Fruit fly (Drosophila melanogaster) whole organism, embryonic: ENCODE results near the gene CSN6.

ENCODE experiments used
- CG10565 ChIP-seq: fragments of 200-800 bp; sonication (Bioruptor generic); optimal IDR thresholded peaks from 3 replicates; lab custom pipeline; 2016; ENCODE audit warnings: missing biosample characterization, mild to moderate bottlenecking, missing genetic modification characterization
- CG11247 ChIP-seq: fragments of 200-800 bp; sonication (Bioruptor generic); IDR thresholded peaks from 2 replicates; pipeline ENCODE4 v1.3.6; 2022; ENCODE audit warnings: missing biosample characterization, missing genetic modification characterization
- CG13287 ChIP-seq: fragments of 200-800 bp; sonication (Bioruptor generic); IDR thresholded peaks from 2 replicates; pipeline ENCODE4 v1.3.6; 2022; ENCODE audit warnings: missing biosample characterization, missing genetic modification characterization; ENCODE audit not compliant: partially characterized antibody
- CG13624 ChIP-seq: fragments of 200-800 bp; sonication (Bioruptor generic); optimal IDR thresholded peaks from 2 replicates; lab custom pipeline; 2016; ENCODE audit warnings: missing biosample characterization, missing genetic modification characterization
- CG13775 ChIP-seq: fragments of 200-800 bp; sonication (Bioruptor generic); optimal IDR thresholded peaks from 3 replicates; lab custom pipeline; 2017; ENCODE audit warnings: missing biosample characterization, mild to moderate bottlenecking, missing genetic modification characterization
- CG1529 ChIP-seq: fragments of 200-800 bp; sonication (Bioruptor generic); optimal IDR thresholded peaks from 3 replicates; lab custom pipeline; 2018; ENCODE audit warnings: missing biosample characterization, missing genetic modification characterization
- CG1832 ChIP-seq: fragments of 200-800 bp; sonication (Bioruptor generic); optimal IDR thresholded peaks from 2 replicates; lab custom pipeline; 2017; ENCODE audit warnings: missing biosample characterization, mild to moderate bottlenecking, missing genetic modification characterization, inconsistent platforms
- CG18619 ChIP-seq: fragments of 200-800 bp; sonication (Bioruptor generic); optimal IDR thresholded peaks from 3 replicates; lab custom pipeline; 2017; ENCODE audit warnings: missing biosample characterization, mild to moderate bottlenecking, missing genetic modification characterization
- CG2678 ChIP-seq: fragments of 200-800 bp; sonication (Bioruptor generic); optimal IDR thresholded peaks from 3 replicates; lab custom pipeline; 2019; ENCODE audit warnings: missing biosample characterization, mild to moderate bottlenecking, missing genetic modification characterization, moderate library complexity
- CG2712 ChIP-seq: fragments of 200-800 bp; optimal IDR thresholded peaks from 3 replicates; lab custom pipeline; 2019; ENCODE audit warnings: missing biosample characterization, mild to moderate bottlenecking, missing genetic modification characterization, moderate library complexity
- CG3065 ChIP-seq: fragments of 200-800 bp; sonication (Bioruptor generic); optimal IDR thresholded peaks from 2 replicates; lab custom pipeline; 2016; ENCODE audit warnings: missing biosample characterization, missing genetic modification characterization
- CG3995 ChIP-seq: fragments of 200-800 bp; sonication (Bioruptor generic); optimal IDR thresholded peaks from 3 replicates; lab custom pipeline; 2016; ENCODE audit warnings: missing biosample characterization, missing genetic modification characterization
- CG4424 ChIP-seq: fragments of 200-800 bp; sonication (Bioruptor generic); optimal IDR thresholded peaks from 3 replicates; lab custom pipeline; 2016; ENCODE audit warnings: missing biosample characterization, missing genetic modification characterization
- CG7786 ChIP-seq: fragments of 200-800 bp; sonication (Bioruptor generic); optimal IDR thresholded peaks from 2 replicates; lab custom pipeline; 2016; ENCODE audit warnings: missing biosample characterization, missing genetic modification characterization
- CG7839 ChIP-seq: fragments of 200-800 bp; sonication (Bioruptor generic); optimal IDR thresholded peaks from 3 replicates; lab custom pipeline; 2018; ENCODE audit warnings: missing biosample characterization, mild to moderate bottlenecking, missing genetic modification characterization, moderate library complexity
- CG9817 ChIP-seq: fragments of 200-800 bp; sonication (Bioruptor generic); optimal IDR thresholded peaks from 2 replicates; lab custom pipeline; 2018; ENCODE audit warnings: missing biosample characterization, mild to moderate bottlenecking, missing genetic modification characterization, moderate library complexity
- Camta ChIP-seq: fragments of 200-800 bp; sonication (Bioruptor generic); optimal IDR thresholded peaks from 2 replicates; lab custom pipeline; 2016; ENCODE audit warnings: missing biosample characterization, missing genetic modification characterization
- Dip2 ChIP-seq: fragments of 200-800 bp; sonication (Bioruptor generic); IDR thresholded peaks from 2 replicates; pipeline ENCODE4 v1.3.6; 2022; ENCODE audit warnings: missing biosample characterization, missing genetic modification characterization
- Fer1 ChIP-seq: fragments of 200-800 bp; sonication (Bioruptor generic); optimal IDR thresholded peaks from 2 replicates; lab custom pipeline; 2017; ENCODE audit warnings: missing biosample characterization, mild to moderate bottlenecking, missing genetic modification characterization
- Hey ChIP-seq: fragments of 200-800 bp; sonication (Bioruptor generic); optimal IDR thresholded peaks from 3 replicates; lab custom pipeline; 2018; ENCODE audit warnings: missing biosample characterization, mild to moderate bottlenecking, missing genetic modification characterization
- Hmr ChIP-seq: fragments of 200-800 bp; sonication (Bioruptor generic); optimal IDR thresholded peaks from 3 replicates; lab custom pipeline; 2017; ENCODE audit warnings: mild to moderate bottlenecking, missing biosample characterization, missing genetic modification reagents, missing genetic modification characterization
- Hmx ChIP-seq: fragments of 200-800 bp; sonication (Bioruptor generic); optimal IDR thresholded peaks from 2 replicates; lab custom pipeline; 2016; ENCODE audit warnings: missing biosample characterization, missing genetic modification characterization
- Hr78 ChIP-seq, 2 experiments: fragments of 200-800 bp in 1 of 2; fragments of >200 bp in 1 of 2; sonication (Bioruptor generic) in 1 of 2; optimal IDR thresholded peaks; 2 replicates each; lab custom pipeline; 2017 to 2019; ENCODE audit warnings: missing biosample characterization in 2 of 2, missing genetic modification characterization in 2 of 2, mild to moderate bottlenecking in 1 of 2, moderate library complexity in 1 of 2
- Lpt ChIP-seq: fragments of >200 bp; optimal IDR thresholded peaks from 2 replicates; lab custom pipeline; 2018; ENCODE audit warnings: missing biosample characterization, missing genetic modification characterization
- NC2β ChIP-seq: fragments of 200-800 bp; sonication (Bioruptor generic); optimal IDR thresholded peaks from 2 replicates; lab custom pipeline; 2016; ENCODE audit warnings: missing biosample characterization, missing genetic modification characterization
- Oli ChIP-seq: fragments of 200-800 bp; sonication (Bioruptor generic); optimal IDR thresholded peaks from 2 replicates; lab custom pipeline; 2018; ENCODE audit warnings: missing biosample characterization, mild to moderate bottlenecking, missing genetic modification characterization, moderate library complexity
- Pdp1 ChIP-seq, 2 experiments: fragments of 200-800 bp; sonication (Bioruptor generic); optimal IDR thresholded peaks; 3 replicates each; lab custom pipeline; 2016; ENCODE audit warnings: missing biosample characterization in 2 of 2, missing genetic modification characterization in 2 of 2, mild to moderate bottlenecking in 1 of 2, moderate library complexity in 1 of 2
- Rx ChIP-seq: fragments of 200-800 bp; sonication (Bioruptor generic); IDR thresholded peaks from 2 replicates; pipeline ENCODE4 v1.3.6; 2022; ENCODE audit warnings: missing biosample characterization, missing genetic modification characterization
- Six4 ChIP-seq: fragments of 200-800 bp; sonication (Bioruptor generic); optimal IDR thresholded peaks from 2 replicates; lab custom pipeline; 2016; ENCODE audit warnings: missing biosample characterization, missing genetic modification characterization
- TFAM ChIP-seq: fragments of 200-800 bp; sonication (Bioruptor generic); optimal IDR thresholded peaks from 2 replicates; lab custom pipeline; 2017; ENCODE audit warnings: missing biosample characterization, missing genetic modification characterization, inconsistent platforms
- Usf ChIP-seq: fragments of 200-800 bp; sonication (Bioruptor generic); optimal IDR thresholded peaks from 2 replicates; lab custom pipeline; 2017; ENCODE audit warnings: missing genotype, missing biosample characterization, missing genetic modification characterization
- ci ChIP-seq: fragments of 200-800 bp; sonication (Bioruptor generic); IDR thresholded peaks from 3 replicates; pipeline ENCODE4 v1.3.6; 2022; ENCODE audit warnings: missing biosample characterization, missing genetic modification characterization
- danr ChIP-seq: fragments of 200-800 bp; sonication (Bioruptor generic); IDR thresholded peaks from 2 replicates; pipeline ENCODE4 v1.3.6; 2022; ENCODE audit warnings: missing biosample characterization, missing genetic modification characterization
- dm ChIP-seq: fragments of 200-800 bp; sonication (Bioruptor generic); optimal IDR thresholded peaks from 3 replicates; lab custom pipeline; 2016; ENCODE audit warnings: missing biosample characterization, missing genetic modification characterization
- fd3F ChIP-seq: fragments of 200-800 bp; sonication (Bioruptor generic); optimal IDR thresholded peaks from 2 replicates; lab custom pipeline; 2018; ENCODE audit warnings: missing biosample characterization, mild to moderate bottlenecking, missing genetic modification characterization, moderate library complexity
- fu2 ChIP-seq: fragments of 200-800 bp; sonication (Bioruptor generic); optimal IDR thresholded peaks from 2 replicates; lab custom pipeline; 2016; ENCODE audit warnings: missing biosample characterization, missing genetic modification characterization
- hth ChIP-seq: fragments of >200 bp; optimal IDR thresholded peaks from 2 replicates; lab custom pipeline; 2017; ENCODE audit warnings: inconsistent platforms
- lbe ChIP-seq: fragments of 200-800 bp; sonication (Bioruptor generic); optimal IDR thresholded peaks from 2 replicates; lab custom pipeline; 2016; ENCODE audit warnings: missing biosample characterization, mild to moderate bottlenecking, missing genetic modification characterization
- odd ChIP-seq: fragments of 200-800 bp; sonication (Bioruptor generic); optimal IDR thresholded peaks from 2 replicates; lab custom pipeline; 2017; ENCODE audit warnings: missing biosample characterization, mild to moderate bottlenecking, missing genetic modification characterization
- peb ChIP-seq: fragments of 200-800 bp; sonication (Bioruptor generic); IDR thresholded peaks from 2 replicates; pipeline ENCODE4 v1.3.6; 2022; ENCODE audit warnings: missing biosample characterization, missing genetic modification characterization
- pzg ChIP-seq: fragments of 200-800 bp; sonication (Bioruptor generic); optimal IDR thresholded peaks from 3 replicates; lab custom pipeline; 2018; ENCODE audit warnings: missing biosample characterization, mild to moderate bottlenecking, missing genetic modification characterization, moderate library complexity
- ranshi ChIP-seq: fragments of 200-800 bp; sonication (Bioruptor generic); IDR thresholded peaks from 2 replicates; pipeline ENCODE4 v1.3.6; 2022; ENCODE audit warnings: missing biosample characterization, missing genetic modification characterization
- rib ChIP-seq: fragments of 200-800 bp; sonication (Bioruptor generic); IDR thresholded peaks from 2 replicates; pipeline ENCODE4 v1.3.6; 2022; ENCODE audit warnings: missing biosample characterization, missing genetic modification characterization
- scrt ChIP-seq: fragments of 200-800 bp; sonication (Bioruptor generic); optimal IDR thresholded peaks from 2 replicates; lab custom pipeline; 2018; ENCODE audit warnings: missing biosample characterization, mild to moderate bottlenecking, missing genetic modification characterization, moderate library complexity
- so ChIP-seq: fragments of 200-800 bp; sonication (Bioruptor generic); IDR thresholded peaks from 3 replicates; pipeline ENCODE4 v1.3.6; 2022; ENCODE audit warnings: missing biosample characterization, missing genetic modification characterization
- tin ChIP-seq: fragments of 200-800 bp; sonication (Bioruptor generic); optimal IDR thresholded peaks from 3 replicates; lab custom pipeline; 2016; ENCODE audit warnings: missing biosample characterization, missing genetic modification characterization
- trh ChIP-seq: fragments of 200-800 bp; sonication (Bioruptor generic); optimal IDR thresholded peaks from 2 replicates; lab custom pipeline; 2016; ENCODE audit warnings: missing biosample characterization, missing genetic modification characterization
- unc-4 ChIP-seq: fragments of 200-800 bp; sonication (Bioruptor generic); IDR thresholded peaks from 2 replicates; pipeline ENCODE4 v1.3.6; 2022; ENCODE audit warnings: missing biosample characterization, missing genetic modification characterization; ENCODE audit not compliant: partially characterized antibody
- zen ChIP-seq: fragments of 200-800 bp; sonication (Bioruptor generic); optimal IDR thresholded peaks from 3 replicates; lab custom pipeline; 2018; ENCODE audit warnings: missing biosample characterization, mild to moderate bottlenecking, missing genetic modification characterization, moderate library complexity
- zen2 ChIP-seq: fragments of 200-800 bp; sonication (Bioruptor generic); IDR thresholded peaks from 3 replicates; pipeline ENCODE4 v1.3.6; 2022; ENCODE audit warnings: missing biosample characterization, missing genetic modification characterization; ENCODE audit not compliant: partially characterized antibody

Gene CSN6

DNA sequence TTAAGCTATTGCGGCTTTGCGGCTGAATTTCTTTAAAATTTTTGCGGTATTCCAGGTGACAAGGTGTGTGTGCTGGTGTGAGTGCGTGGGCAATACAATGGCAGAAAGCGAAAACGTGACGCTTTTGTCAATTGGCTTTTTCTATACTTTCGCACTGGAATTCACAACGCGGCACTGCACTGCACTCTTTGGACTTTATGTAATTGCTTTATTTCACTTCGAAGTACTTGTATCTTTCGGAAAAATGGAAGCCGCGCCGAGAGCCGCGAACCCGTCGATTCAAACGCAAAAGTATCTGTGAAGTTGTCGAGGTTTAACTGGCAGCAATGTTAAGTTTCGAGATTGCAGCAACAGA, 45.7 kb downstream of the CSN6 start (continued):
- TF ChIP-seq Pdp1 (GFP tag; optimal IDR thresholded peaks at IDR 0.05; lab: Kevin White, UChicago) (peak in 1 of 2 experiments; percentile 64), CG4424 (GFP tag; lab: Kevin White, UChicago) (no peak), CG1529 (GFP tag; lab: Kevin White, UChicago) (no peak), CG9817 (tag; lab: Kevin White, UChicago) (no peak), fu2 (GFP tag; lab: Kevin White, UChicago) (no peak), CG3065 (no peak), Hey (tag; lab: Kevin White, UChicago) (no peak), peb (GFP tag; lab: Robert Waterston, UW) (no peak), Six4 (GFP tag; lab: Kevin White, UChicago) (no peak)

DNA sequence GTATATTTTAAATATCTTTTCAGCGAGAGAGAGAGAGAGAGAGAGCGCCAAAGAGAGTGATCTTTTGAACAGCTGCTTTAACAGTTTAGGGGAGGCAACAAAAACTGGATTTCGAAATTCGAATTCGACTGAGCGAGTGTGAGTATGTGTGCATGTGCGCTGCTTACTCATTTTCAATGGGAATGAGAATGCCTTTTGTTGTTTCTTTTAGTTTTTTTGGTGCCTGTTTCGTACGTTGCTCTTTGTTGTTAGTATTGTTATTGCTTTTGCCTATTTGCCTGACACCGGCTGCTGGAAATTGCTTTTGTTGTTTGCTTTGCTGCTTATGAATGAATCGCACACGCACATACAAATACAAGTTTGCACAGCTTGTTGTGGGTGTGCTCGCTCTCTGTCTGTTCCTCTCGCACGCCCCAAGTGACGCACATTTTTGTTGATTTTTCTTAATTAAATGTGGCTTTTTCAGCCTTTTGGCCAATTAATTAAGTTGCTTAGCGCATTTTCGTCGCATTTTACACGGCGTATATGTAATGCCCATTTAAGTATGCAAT, 46.3 kb downstream of the CSN6 start:
- no peak for TF ChIP-seq CG11247 (GFP tag; lab: Robert Waterston, UW)
- TF ChIP-seq CG13775 (GFP tag; lab: Kevin White, UChicago), result no peak
- TF ChIP-seq CG2712 (tag; lab: Kevin White, UChicago), result peak; percentile 37
- TF ChIP-seq Rx (GFP tag; lab: Robert Waterston, UW), result no peak
- TF ChIP-seq Dip2 (GFP tag; lab: Robert Waterston, UW), result no peak
- no peak for TF ChIP-seq pzg
- TF ChIP-seq odd (GFP tag; lab: Kevin White, UChicago), result peak; percentile 69
- no peak for TF ChIP-seq Hmx (GFP tag; lab: Kevin White, UChicago)
- TF ChIP-seq ci (GFP tag; lab: Robert Waterston, UW), result peak; percentile 76; the same call in 2 of the 3 replicates
- no peak for TF ChIP-seq unc-4 (GFP tag; lab: Robert Waterston, UW)
- TF ChIP-seq Usf (GFP tag; lab: Kevin White, UChicago), result no peak
- peak; percentile 29 for TF ChIP-seq Camta (GFP tag; lab: Kevin White, UChicago)
- no peak for TF ChIP-seq dm
- peak; percentile 21; the same call in 1 of the 2 replicates for TF ChIP-seq rib
- TF ChIP-seq scrt (GFP tag; lab: Kevin White, UChicago), result no peak
- no peak for TF ChIP-seq danr
- TF ChIP-seq fd3F (GFP tag; lab: Kevin White, UChicago), result peak; percentile 25
- no peak for TF ChIP-seq NC2β (GFP tag; lab: Kevin White, UChicago)
- TF ChIP-seq CG13287 (GFP tag; lab: Robert Waterston, UW), result peak; percentile 48
- no peak for TF ChIP-seq trh (GFP tag; lab: Kevin White, UChicago)
- peak; percentile 36 for TF ChIP-seq CG7786 (GFP tag; lab: Kevin White, UChicago)
- TF ChIP-seq zen (tag; lab: Kevin White, UChicago), result no peak
- no peak for TF ChIP-seq CG1832 (GFP tag; lab: Kevin White, UChicago)
- peak; percentile 31 for TF ChIP-seq CG13624 (GFP tag; lab: Kevin White, UChicago)
- TF ChIP-seq so, result peak; percentile 51; the same call in 1 of the 3 replicates
- no peak for TF ChIP-seq tin
- no peak for TF ChIP-seq hth (lab: Kevin White, UChicago)
- peak; percentile 56 for TF ChIP-seq lbe (GFP tag; lab: Kevin White, UChicago)
- TF ChIP-seq TFAM, result no peak
- TF ChIP-seq CG18619, result peak; percentile 55
- TF ChIP-seq Hmr, result peak; percentile 79
- no peak for TF ChIP-seq Oli (tag; lab: Kevin White, UChicago)
- TF ChIP-seq CG3995 (GFP tag; lab: Kevin White, UChicago), result no peak
- no peak for TF ChIP-seq zen2
- no peak; the same call in 1 of the 2 replicates for TF ChIP-seq ranshi (GFP tag; lab: Robert Waterston, UW)
- peak; percentile 25 for TF ChIP-seq CG7839 (tag; lab: Kevin White, UChicago)
- no peak for TF ChIP-seq CG10565 (GFP tag; lab: Kevin White, UChicago)
- TF ChIP-seq Hr78 (GFP tag; optimal IDR thresholded peaks at IDR 0.05; lab: Kevin White, UChicago), result no peak
- TF ChIP-seq Lpt (GFP tag; lab: Kevin White, UChicago), result no peak
- peak; percentile 63 for TF ChIP-seq CG2678 (tag; lab: Kevin White, UChicago)
- peak; percentile 68 for TF ChIP-seq Fer1
